Fruit fly (Drosophila melanogaster) whole organism, prepupa: ENCODE results near the gene CG9705.

Experiments
- Blimp-1 ChIP-seq: fragments of 200-800 bp; sonication (Bioruptor generic); optimal IDR thresholded peaks from 3 replicates; lab custom pipeline; 2017; ENCODE audit warnings: missing biosample characterization, missing genetic modification characterization, mild to moderate bottlenecking, moderate library complexity, missing genetic modification reagents
- CG10631 ChIP-seq: fragments of 200-800 bp; sonication (Bioruptor generic); optimal IDR thresholded peaks from 2 replicates; lab custom pipeline; 2016; ENCODE audit warnings: missing biosample characterization, missing genetic modification characterization
- CG10669 ChIP-seq: fragments of 200-800 bp; sonication (Bioruptor generic); optimal IDR thresholded peaks from 3 replicates; lab custom pipeline; 2018; ENCODE audit warnings: missing biosample characterization, mild to moderate bottlenecking, missing genetic modification characterization, moderate library complexity
- CG11294 ChIP-seq: fragments of 200-800 bp; sonication (Bioruptor generic); IDR thresholded peaks from 2 replicates; pipeline ENCODE4 v1.3.6; 2022; ENCODE audit warnings: missing biosample characterization, missing genetic modification characterization
- CG11902 ChIP-seq: fragments of 200-800 bp; sonication (Bioruptor generic); optimal IDR thresholded peaks from 3 replicates; lab custom pipeline; 2016; ENCODE audit warnings: missing biosample characterization, missing genetic modification characterization
- CG15336 ChIP-seq: fragments of 200-800 bp; sonication (Bioruptor generic); IDR thresholded peaks from 2 replicates; pipeline ENCODE4 v1.3.6; 2022; ENCODE audit warnings: missing biosample characterization, missing genetic modification characterization
- CG1621 ChIP-seq: fragments of 200-800 bp; sonication (Bioruptor generic); optimal IDR thresholded peaks from 3 replicates; lab custom pipeline; 2018; ENCODE audit warnings: missing biosample characterization, mild to moderate bottlenecking, missing genetic modification characterization
- CG16779 ChIP-seq: fragments of 200-800 bp; sonication (Bioruptor generic); optimal IDR thresholded peaks from 3 replicates; lab custom pipeline; 2017; ENCODE audit warnings: missing biosample characterization, mild to moderate bottlenecking, missing genetic modification characterization
- CG3032 ChIP-seq: fragments of 200-800 bp; optimal IDR thresholded peaks from 2 replicates; lab custom pipeline; 2019; ENCODE audit warnings: missing biosample characterization, mild to moderate bottlenecking, missing genetic modification characterization, moderate library complexity
- CG31627 ChIP-seq: fragments of 200-800 bp; sonication (Bioruptor generic); optimal IDR thresholded peaks from 3 replicates; lab custom pipeline; 2016; ENCODE audit warnings: missing biosample characterization, missing genetic modification characterization
- CG32006 ChIP-seq: fragments of 200-800 bp; sonication (Bioruptor generic); optimal IDR thresholded peaks from 3 replicates; lab custom pipeline; 2017; ENCODE audit warnings: missing biosample characterization, mild to moderate bottlenecking, missing genetic modification characterization
- CG34406 ChIP-seq: fragments of 200-800 bp; sonication (Bioruptor generic); optimal IDR thresholded peaks from 3 replicates; lab custom pipeline; 2016; ENCODE audit warnings: missing biosample characterization, missing genetic modification characterization
- CG3919 ChIP-seq: fragments of 200-800 bp; sonication (Bioruptor generic); optimal IDR thresholded peaks from 3 replicates; lab custom pipeline; 2016; ENCODE audit warnings: missing biosample characterization, missing genetic modification characterization
- CG6163 ChIP-seq: fragments of 200-800 bp; sonication (Bioruptor generic); IDR thresholded peaks from 3 replicates; pipeline ENCODE4 v1.3.6; 2022; ENCODE audit warnings: missing biosample characterization, missing genetic modification characterization
- CG6276 ChIP-seq: fragments of 200-800 bp; sonication (Bioruptor generic); optimal IDR thresholded peaks from 2 replicates; lab custom pipeline; 2017; ENCODE audit warnings: missing biosample characterization, mild to moderate bottlenecking, missing genetic modification characterization
- CG6792 ChIP-seq: fragments of 200-800 bp; sonication (Bioruptor generic); optimal IDR thresholded peaks from 3 replicates; lab custom pipeline; 2016; ENCODE audit warnings: missing biosample characterization, missing genetic modification characterization
- CG6854 ChIP-seq: fragments of 200-800 bp; sonication (Bioruptor generic); optimal IDR thresholded peaks from 2 replicates; lab custom pipeline; 2017; ENCODE audit warnings: missing biosample characterization, mild to moderate bottlenecking, missing genetic modification characterization
- CG7368 ChIP-seq: fragments of 200-800 bp; sonication (Bioruptor generic); optimal IDR thresholded peaks from 3 replicates; lab custom pipeline; 2016; ENCODE audit warnings: missing biosample characterization, missing genetic modification characterization
- CG8119 ChIP-seq: fragments of 200-800 bp; sonication (Bioruptor generic); IDR thresholded peaks from 3 replicates; pipeline ENCODE4 v1.3.6; 2022; ENCODE audit warnings: missing biosample characterization, missing genetic modification characterization
- CG8319 ChIP-seq: fragments of 200-800 bp; sonication (Bioruptor generic); optimal IDR thresholded peaks from 3 replicates; lab custom pipeline; 2016; ENCODE audit warnings: missing biosample characterization, missing genetic modification characterization
- CG8632 ChIP-seq: fragments of 200-800 bp; sonication (Bioruptor generic); optimal IDR thresholded peaks from 3 replicates; lab custom pipeline; 2016; ENCODE audit warnings: missing biosample characterization, missing genetic modification characterization
- CG9139 ChIP-seq: fragments of 200-800 bp; sonication (Bioruptor generic); optimal IDR thresholded peaks from 3 replicates; lab custom pipeline; 2017; ENCODE audit warnings: missing biosample characterization, mild to moderate bottlenecking, missing genetic modification characterization
- Eip75B ChIP-seq: fragments of 200-800 bp; sonication (Bioruptor generic); optimal IDR thresholded peaks from 3 replicates; lab custom pipeline; 2016; ENCODE audit warnings: missing biosample characterization, missing genetic modification characterization
- Eip78C ChIP-seq: fragments of 200-800 bp; sonication (Bioruptor generic); peaks from one replicate; lab custom pipeline; 2016; ENCODE audit warnings: missing biosample characterization, missing genetic modification characterization
- Eip93F ChIP-seq: fragments of 200-800 bp; sonication (Bioruptor generic); optimal IDR thresholded peaks from 2 replicates; lab custom pipeline; 2016; ENCODE audit warnings: missing biosample characterization, mild to moderate bottlenecking, missing genetic modification characterization
- Ets21C ChIP-seq: fragments of 200-800 bp; sonication (Bioruptor generic); optimal IDR thresholded peaks from 3 replicates; lab custom pipeline; 2016; ENCODE audit warnings: missing biosample characterization, missing genetic modification characterization
- Ets96B ChIP-seq: fragments of 200-800 bp; optimal IDR thresholded peaks from 2 replicates; lab custom pipeline; 2019; ENCODE audit warnings: missing biosample characterization, mild to moderate bottlenecking, missing genetic modification characterization, moderate library complexity
- Gug ChIP-seq: fragments of 200-800 bp; sonication (Bioruptor generic); IDR thresholded peaks from 2 replicates; pipeline ENCODE4 v1.3.6; 2022; ENCODE audit warnings: missing biosample characterization, missing genetic modification characterization
- Hr38 ChIP-seq: sonication (Bioruptor generic); optimal IDR thresholded peaks from 2 replicates; lab custom pipeline; 2016; ENCODE audit warnings: missing biosample characterization, missing genetic modification characterization
- Lpt ChIP-seq: fragments of 200-800 bp; sonication (Bioruptor generic); optimal IDR thresholded peaks from 3 replicates; lab custom pipeline; 2016; ENCODE audit warnings: missing biosample characterization, missing genetic modification characterization
- Met ChIP-seq: fragments of 200-800 bp; sonication (Bioruptor generic); optimal IDR thresholded peaks from 3 replicates; lab custom pipeline; 2016; ENCODE audit warnings: missing biosample characterization, missing genetic modification characterization
- OdsH ChIP-seq: fragments of 200-800 bp; sonication (Bioruptor generic); optimal IDR thresholded peaks from 3 replicates; lab custom pipeline; 2016; ENCODE audit warnings: missing biosample characterization, missing genetic modification characterization
- Smox ChIP-seq: fragments of 200-800 bp; sonication (Bioruptor generic); optimal IDR thresholded peaks from 3 replicates; lab custom pipeline; 2016; ENCODE audit warnings: missing biosample characterization, missing genetic modification characterization
- Sox14 ChIP-seq: fragments of 200-800 bp; sonication (Bioruptor generic); optimal IDR thresholded peaks from 3 replicates; lab custom pipeline; 2016; ENCODE audit warnings: missing biosample characterization, missing genetic modification characterization
- achi ChIP-seq: fragments of 200-800 bp; sonication (Bioruptor generic); optimal IDR thresholded peaks from 3 replicates; lab custom pipeline; 2016; ENCODE audit warnings: missing biosample characterization, missing genetic modification characterization
- acj6 ChIP-seq: fragments of 200-800 bp; sonication (Bioruptor generic); optimal IDR thresholded peaks from 3 replicates; lab custom pipeline; 2016; ENCODE audit warnings: missing biosample characterization, missing genetic modification characterization
- cyc ChIP-seq: fragments of 200-800 bp; sonication (Bioruptor generic); optimal IDR thresholded peaks from 3 replicates; lab custom pipeline; 2016; ENCODE audit warnings: missing biosample characterization, missing genetic modification characterization
- dsx ChIP-seq: fragments of 200-800 bp; optimal IDR thresholded peaks from 3 replicates; lab custom pipeline; 2019; ENCODE audit warnings: missing biosample characterization, mild to moderate bottlenecking, missing genetic modification characterization, moderate library complexity; ENCODE audit not compliant: poor library complexity, severe bottlenecking
- eg ChIP-seq: fragments of 200-800 bp; sonication (Bioruptor generic); IDR thresholded peaks from 3 replicates; pipeline ENCODE4 v1.3.6; 2022; ENCODE audit warnings: missing biosample characterization, missing genetic modification characterization
- esn ChIP-seq: fragments of 200-800 bp; sonication (Bioruptor generic); optimal IDR thresholded peaks from 2 replicates; lab custom pipeline; 2016; ENCODE audit warnings: missing biosample characterization, mild to moderate bottlenecking, missing genetic modification characterization, moderate library complexity
- fd59A ChIP-seq: fragments of 200-800 bp; sonication (Bioruptor generic); optimal IDR thresholded peaks from 2 replicates; lab custom pipeline; 2017; ENCODE audit warnings: missing biosample characterization, mild to moderate bottlenecking, missing genetic modification characterization, missing genetic modification reagents
- fd85E ChIP-seq: fragments of 200-800 bp; sonication (Bioruptor generic); optimal IDR thresholded peaks from 3 replicates; lab custom pipeline; 2016; ENCODE audit warnings: missing biosample characterization, missing genetic modification characterization
- fkh ChIP-seq: fragments of 200-800 bp; sonication (Bioruptor generic); optimal IDR thresholded peaks from 3 replicates; lab custom pipeline; 2017; ENCODE audit warnings: missing biosample characterization, mild to moderate bottlenecking, missing genetic modification characterization, moderate library complexity
- lz ChIP-seq: fragments of 200-800 bp; sonication (Bioruptor generic); optimal IDR thresholded peaks from 3 replicates; lab custom pipeline; 2016; ENCODE audit warnings: missing biosample characterization, missing genetic modification characterization
- net ChIP-seq: fragments of 200-800 bp; sonication (Bioruptor generic); optimal IDR thresholded peaks from 3 replicates; lab custom pipeline; 2016; ENCODE audit warnings: missing biosample characterization, missing genetic modification characterization
- pdm3 ChIP-seq: fragments of 200-800 bp; sonication (Bioruptor generic); optimal IDR thresholded peaks from 3 replicates; lab custom pipeline; 2016; ENCODE audit warnings: missing biosample characterization, missing genetic modification characterization
- salr ChIP-seq, 2 experiments: fragments of 200-800 bp; sonication (Bioruptor generic); optimal IDR thresholded peaks; 3 replicates each; lab custom pipeline; 2016 to 2018; ENCODE audit warnings: missing biosample characterization in 2 of 2, missing genetic modification characterization in 2 of 2, mild to moderate bottlenecking in 1 of 2
- spab ChIP-seq: fragments of 200-800 bp; sonication (Bioruptor generic); optimal IDR thresholded peaks from 2 replicates; lab custom pipeline; 2017; ENCODE audit warnings: missing biosample characterization, mild to moderate bottlenecking, missing genetic modification characterization, missing genetic modification reagents
- svp ChIP-seq: fragments of 200-800 bp; sonication (Bioruptor generic); peaks from one replicate; lab custom pipeline; 2016; ENCODE audit warnings: missing biosample characterization, missing genetic modification characterization
- vri ChIP-seq: fragments of 200-800 bp; sonication (Bioruptor generic); optimal IDR thresholded peaks from 3 replicates; lab custom pipeline; 2016; ENCODE audit warnings: missing biosample characterization, mild to moderate bottlenecking, missing genetic modification characterization

CG9705 gene

dm6 chr3L:16780317-16780716 is 417 bp downstream of the CG9705 start:
- TF ChIP-seq CG34406 (GFP tag; lab: Kevin White, UChicago) (no peak), Eip78C (peak; percentile 16), eg (peak; percentile 21; the same call in 1 of the 3 replicates), svp (GFP tag; lab: Kevin White, UChicago) (peak; percentile 69)

- TF ChIP-seq OdsH (GFP tag; lab: Kevin White, UChicago): no peak
- no peak for TF ChIP-seq achi (GFP tag; lab: Kevin White, UChicago)
- TF ChIP-seq CG8119 (GFP tag; lab: Robert Waterston, UW): peak; percentile 72
- no peak for TF ChIP-seq CG1621 (tag; lab: Kevin White, UChicago)
- no peak for TF ChIP-seq CG8632 (GFP tag; lab: Kevin White, UChicago)
- TF ChIP-seq esn (GFP tag; lab: Kevin White, UChicago): peak; percentile 93
- no peak for TF ChIP-seq dsx (GFP tag; lab: Kevin White, UChicago)
- TF ChIP-seq eg: peak; percentile 85
- TF ChIP-seq CG7368 (GFP tag; lab: Kevin White, UChicago): no peak
- TF ChIP-seq CG11294: peak; percentile 60
- TF ChIP-seq CG6163 (GFP tag; lab: Robert Waterston, UW): peak; percentile 89
- peak; percentile 26 for TF ChIP-seq fd85E (GFP tag; lab: Kevin White, UChicago)
- TF ChIP-seq CG9139 (GFP tag; lab: Kevin White, UChicago): no peak
- TF ChIP-seq CG31627: peak; percentile 86
- TF ChIP-seq Eip93F (GFP tag; lab: Kevin White, UChicago): peak; percentile 46
- no peak for TF ChIP-seq Hr38
- peak; percentile 81 for TF ChIP-seq CG8319
- peak; percentile 35 for TF ChIP-seq fd59A (GFP tag; lab: Kevin White, UChicago)
- TF ChIP-seq net (GFP tag; lab: Kevin White, UChicago): no peak
- no peak for TF ChIP-seq Smox
- TF ChIP-seq CG10631: peak; percentile 74
- TF ChIP-seq CG16779 (tag; lab: Kevin White, UChicago): no peak
- peak; percentile 97 for TF ChIP-seq Eip78C
- TF ChIP-seq Ets96B (tag; lab: Kevin White, UChicago): peak; percentile 78
- TF ChIP-seq CG6276: no peak
- TF ChIP-seq CG32006 (GFP tag; lab: Kevin White, UChicago): no peak
- peak; percentile 76 for TF ChIP-seq CG11902 (GFP tag; lab: Kevin White, UChicago)
- no peak for TF ChIP-seq Lpt (GFP tag; lab: Kevin White, UChicago)
- TF ChIP-seq CG6792 (GFP tag; lab: Kevin White, UChicago): peak; percentile 85
- TF ChIP-seq CG6854 (GFP tag; lab: Kevin White, UChicago): peak; percentile 39
- no peak for TF ChIP-seq acj6 (GFP tag; lab: Kevin White, UChicago)
- TF ChIP-seq Ets21C (GFP tag; lab: Kevin White, UChicago): peak; percentile 73
- peak; percentile 72 for TF ChIP-seq Sox14 (GFP tag; lab: Kevin White, UChicago)
- TF ChIP-seq fkh (GFP tag; lab: Kevin White, UChicago): peak; percentile 17
- no peak for TF ChIP-seq pdm3 (GFP tag; lab: Kevin White, UChicago)
- TF ChIP-seq CG3032 (tag; lab: Kevin White, UChicago): peak; percentile 69
- TF ChIP-seq CG3919: no peak
- peak in 1 of 2 experiments; percentile 48 for TF ChIP-seq salr (GFP tag; optimal IDR thresholded peaks at IDR 0.05; lab: Kevin White, UChicago)
- no peak for TF ChIP-seq svp (GFP tag; lab: Kevin White, UChicago)
- TF ChIP-seq CG15336 (GFP tag; lab: Robert Waterston, UW): peak; percentile 75
- peak; percentile 82 for TF ChIP-seq cyc
- no peak for TF ChIP-seq vri (GFP tag; lab: Kevin White, UChicago)
- no peak for TF ChIP-seq Blimp-1 (GFP tag; lab: Kevin White, UChicago)
- TF ChIP-seq Met (GFP tag; lab: Kevin White, UChicago): no peak
- TF ChIP-seq Eip75B (GFP tag; lab: Kevin White, UChicago): peak; percentile 87
- no peak for TF ChIP-seq CG34406 (GFP tag; lab: Kevin White, UChicago)
- TF ChIP-seq CG10669 (GFP tag; lab: Kevin White, UChicago): no peak
- peak; percentile 83 for TF ChIP-seq lz
- no peak for TF ChIP-seq spab (GFP tag; lab: Kevin White, UChicago)
- TF ChIP-seq Gug (GFP tag; lab: Robert Waterston, UW): peak; percentile 68
Observed at dm6 chr3L:16782218-16782763, 2.4 kb downstream of the CG9705 start.
